Worm (Caenorhabditis elegans) whole organism, L4 larva: ENCODE measurements around the gene idpp-7.
A peak's percentile ranks its signal among the peaks of the same experiment; 100 is the strongest.

Source experiments
- T20F7.1 ChIP-seq: fragments of 200-800 bp; sonication (Bioruptor generic); optimal IDR thresholded peaks from 2 replicates; lab custom pipeline; 2018; ENCODE audit warnings: mild to moderate bottlenecking, missing genetic modification characterization, missing compliant biosample characterization
- T26A8.4 ChIP-seq: fragments of 200-800 bp; sonication (Bioruptor generic); IDR thresholded peaks from 2 replicates; pipeline ENCODE4 v1.3.6; 2022; ENCODE audit warnings: missing genetic modification characterization, missing compliant biosample characterization
- Y105C5A.15 ChIP-seq: fragments of 200-800 bp; sonication (Bioruptor generic); IDR thresholded peaks from 2 replicates; pipeline ENCODE4 v1.3.6; 2022; ENCODE audit warnings: missing genetic modification characterization, missing compliant biosample characterization
- Y75B8A.6 ChIP-seq: fragments of 200-800 bp; sonication (Bioruptor generic); IDR thresholded peaks from 2 replicates; pipeline ENCODE4 v1.3.6; 2022; ENCODE audit warnings: missing genetic modification reagents, missing genetic modification characterization, missing compliant biosample characterization
- attf-4 ChIP-seq: sonication (generic microtip); optimal IDR thresholded peaks from 3 replicates; lab custom pipeline; 2017; ENCODE audit warnings: missing biosample characterization, missing genetic modification characterization
- ceh-20 ChIP-seq: fragments of 200-800 bp; sonication (Bioruptor generic); IDR thresholded peaks from 2 replicates; pipeline ENCODE4 v1.3.6; 2022; ENCODE audit warnings: missing genetic modification reagents, missing genetic modification characterization, missing compliant biosample characterization
- ceh-82 ChIP-seq: sonication (generic microtip); optimal IDR thresholded peaks from 2 replicates; lab custom pipeline; 2017; ENCODE audit warnings: missing biosample characterization, missing genetic modification characterization
- daf-16 ChIP-seq, 3 experiments: sonication (generic microtip); optimal IDR thresholded peaks; 2 replicates each; lab custom pipeline; 2016 to 2017; ENCODE audit warnings: missing genetic modification characterization in 3 of 3, missing genetic modification reagents in 3 of 3, mild to moderate bottlenecking in 2 of 3, missing compliant biosample characterization in 2 of 3, missing biosample characterization in 1 of 3, moderate library complexity in 1 of 3
- daf-19 ChIP-seq: fragments of 200-800 bp; sonication (Bioruptor generic); conservative IDR thresholded peaks from 2 replicates; pipeline ENCODE4 v1.3.6; 2022; ENCODE audit warnings: missing genetic modification characterization, missing compliant biosample characterization
- dmd-6 ChIP-seq: fragments of 200-800 bp; sonication (Bioruptor generic); IDR thresholded peaks from 2 replicates; pipeline ENCODE4 v1.3.6; 2022; ENCODE audit warnings: missing genetic modification reagents, missing genetic modification characterization, missing compliant biosample characterization
- duxl-1 ChIP-seq: sonication (generic microtip); optimal IDR thresholded peaks from 2 replicates; lab custom pipeline; 2016; ENCODE audit warnings: mild to moderate bottlenecking, missing genetic modification characterization, moderate library complexity, missing compliant biosample characterization; ENCODE audit not compliant: poor library complexity
- dve-1 ChIP-seq: sonication (generic microtip); optimal IDR thresholded peaks from 2 replicates; lab custom pipeline; 2017; ENCODE audit warnings: antibody characterized with exemption, mild to moderate bottlenecking, missing genetic modification characterization, missing compliant biosample characterization; ENCODE audit not compliant: insufficient read depth
- hlh-11 ChIP-seq: fragments of 200-800 bp; sonication (Bioruptor generic); optimal IDR thresholded peaks from 2 replicates; lab custom pipeline; 2018; ENCODE audit warnings: mild to moderate bottlenecking, missing genetic modification characterization, missing compliant biosample characterization
- hlh-30 ChIP-seq: sonication (generic microtip); optimal IDR thresholded peaks from 2 replicates; lab custom pipeline; 2017; ENCODE audit warnings: antibody characterized with exemption, mild to moderate bottlenecking, missing genetic modification characterization, missing compliant biosample characterization; ENCODE audit not compliant: insufficient read depth
- lin-1 ChIP-seq: fragments of 200-800 bp; sonication (Bioruptor generic); IDR thresholded peaks from 2 replicates; pipeline ENCODE4 v1.3.6; 2022; ENCODE audit warnings: missing genetic modification reagents, missing genetic modification characterization, missing compliant biosample characterization
- mdl-1 ChIP-seq, 2 experiments: fragments of 150-350 bp in 1 of 2; sonication (generic microtip) in 1 of 2; optimal IDR thresholded peaks; 2 replicates each; lab custom pipeline; 2014 to 2017; ENCODE audit warnings: missing biosample characterization in 2 of 2, missing genetic modification characterization in 2 of 2
- mdt-29 ChIP-seq: fragments of 200-800 bp; sonication (Bioruptor generic); IDR thresholded peaks from 2 replicates; pipeline ENCODE4 v1.3.6; 2022; ENCODE audit warnings: missing genetic modification reagents, missing genetic modification characterization, missing compliant biosample characterization
- mxl-3 ChIP-seq: fragments of 200-800 bp; sonication (Bioruptor generic); optimal IDR thresholded peaks from 2 replicates; lab custom pipeline; 2018; ENCODE audit warnings: mild to moderate bottlenecking, missing genetic modification characterization, missing compliant biosample characterization
- nhr-102 ChIP-seq: sonication (generic microtip); optimal IDR thresholded peaks from 2 replicates; lab custom pipeline; 2016; ENCODE audit warnings: mild to moderate bottlenecking, missing genetic modification characterization, moderate library complexity, missing compliant biosample characterization
- nhr-28 ChIP-seq: fragments of 150-350 bp; optimal IDR thresholded peaks from 2 replicates; lab custom pipeline; 2014; ENCODE audit warnings: missing biosample characterization, missing genetic modification characterization
- nhr-41 ChIP-seq: fragments of 200-800 bp; sonication (Bioruptor generic); IDR thresholded peaks from 2 replicates; pipeline ENCODE4 v1.3.6; 2022; ENCODE audit warnings: missing genetic modification reagents, missing genetic modification characterization, missing compliant biosample characterization
- nhr-76 ChIP-seq: fragments of 150-350 bp; optimal IDR thresholded peaks from 2 replicates; lab custom pipeline; 2014; ENCODE audit warnings: missing biosample characterization, missing genetic modification characterization
- nhr-77 ChIP-seq: fragments of 150-350 bp; optimal IDR thresholded peaks from 2 replicates; lab custom pipeline; 2014; ENCODE audit warnings: missing biosample characterization, missing genetic modification characterization
- pha-4 ChIP-seq, 2 experiments: fragments of 150-350 bp in 1 of 2; fragments of 200-800 bp in 1 of 2; sonication (Bioruptor generic) in 1 of 2; IDR thresholded peaks in 1 of 2; optimal IDR thresholded peaks in 1 of 2; 2 replicates each; pipeline versions ENCODE4 v1.3.6 to Lab custom; 2014 to 2022; ENCODE audit warnings: missing genetic modification characterization in 2 of 2, missing genetic modification reagents in 2 of 2, missing biosample characterization in 1 of 2, missing compliant biosample characterization in 1 of 2
- php-3 ChIP-seq: fragments of 200-800 bp; sonication (Bioruptor generic); IDR thresholded peaks from 2 replicates; pipeline ENCODE4 v1.3.6; 2022; ENCODE audit warnings: missing genetic modification reagents, missing genetic modification characterization, missing compliant biosample characterization
- pqm-1 ChIP-seq: sonication (generic microtip); optimal IDR thresholded peaks from 2 replicates; lab custom pipeline; 2017; ENCODE audit warnings: missing biosample characterization, missing genetic modification characterization
- saeg-2 ChIP-seq: fragments of 200-800 bp; sonication (Bioruptor generic); IDR thresholded peaks from 2 replicates; pipeline ENCODE4 v1.3.6; 2022; ENCODE audit warnings: missing genetic modification reagents, missing genetic modification characterization, missing compliant biosample characterization
- snpc-4 ChIP-seq: fragments of 150-350 bp; optimal IDR thresholded peaks from 2 replicates; lab custom pipeline; 2014; ENCODE audit warnings: missing biosample characterization, missing genetic modification characterization
- spr-1 ChIP-seq: sonication (generic microtip); optimal IDR thresholded peaks from 2 replicates; lab custom pipeline; 2016; ENCODE audit warnings: mild to moderate bottlenecking, missing genetic modification characterization, missing compliant biosample characterization
- tra-1 ChIP-seq: fragments of 200-800 bp; sonication (Bioruptor generic); IDR thresholded peaks from 2 replicates; pipeline ENCODE4 v1.3.6; 2022; ENCODE audit warnings: missing genetic modification reagents, missing genetic modification characterization, missing compliant biosample characterization
- unc-130 ChIP-seq: sonication (generic microtip); optimal IDR thresholded peaks from 2 replicates; lab custom pipeline; 2016; ENCODE audit warnings: missing genetic modification reagents, missing genetic modification characterization, missing compliant biosample characterization
- unc-62 ChIP-seq, 3 experiments: fragments of 150-350 bp in 1 of 3; sonication (generic microtip); optimal IDR thresholded peaks in 2 of 3; peaks in 1 of 3; 1 replicate in 1 of 3; 2 replicates in 2 of 3; lab custom pipeline; 2014 to 2017; ENCODE audit warnings: missing biosample characterization in 3 of 3, missing genetic modification characterization in 3 of 3, missing genetic modification reagents in 3 of 3, missing genotype in 1 of 3
- zfp-3 ChIP-seq: fragments of 200-800 bp; sonication (Bioruptor generic); conservative IDR thresholded peaks from 2 replicates; pipeline ENCODE4 v1.3.6; 2022; ENCODE audit warnings: missing genetic modification reagents, missing genetic modification characterization, missing compliant biosample characterization

idpp-7 gene

ce11 chrIV:12689709-12690142, 30.0 kb upstream of the idpp-7 start (continued):
- TF ChIP-seq duxl-1 (tag; lab: Kevin White, UChicago), result no peak

- TF ChIP-seq mdl-1 (tag; optimal IDR thresholded peaks at IDR 0.05; lab: Kevin White, UChicago), result peak in 1 of 2 experiments; percentile 17
- TF ChIP-seq nhr-102 (tag; lab: Kevin White, UChicago), result peak; percentile 11
- TF ChIP-seq dve-1, result peak; percentile 6
- peak; percentile 60; the same call in 1 of the 2 replicates for TF ChIP-seq lin-1 (GFP tag; lab: Robert Waterston, UW)
- peak; percentile 24 for TF ChIP-seq hlh-30
- no peak for TF ChIP-seq unc-130 (GFP tag; lab: Kevin White, UChicago)
- no peak for TF ChIP-seq mxl-3 (GFP tag; lab: Kevin White, UChicago)
- no peak for TF ChIP-seq attf-4 (tag; lab: Kevin White, UChicago)
- peak; percentile 78 for TF ChIP-seq dmd-6
- TF ChIP-seq daf-16 (GFP tag; optimal IDR thresholded peaks at IDR 0.05; lab: Kevin White, UChicago), result no peak
- peak; percentile 50 for TF ChIP-seq daf-16 (tag; optimal IDR thresholded peaks at IDR 0.05; lab: Kevin White, UChicago)
- TF ChIP-seq php-3 (GFP tag; lab: Robert Waterston, UW), result 0 out of 2 replicates have a peak, but pooled peaks have one; percentile 39
- TF ChIP-seq pha-4 (GFP tag; IDR thresholded peaks at IDR 0.05; lab: Robert Waterston, UW), result 0 out of 2 replicates have a peak, but pooled peaks have one; percentile 12
- no peak for TF ChIP-seq pha-4 (tag; optimal IDR thresholded peaks at IDR 0.05; lab: Kevin White, UChicago)
- no peak for TF ChIP-seq snpc-4 (tag; lab: Kevin White, UChicago)
- peak in 1 of 2 experiments; percentile 82 for TF ChIP-seq unc-62 (GFP tag; optimal IDR thresholded peaks at IDR 0.05 in 1 of 2; lab: Kevin White, UChicago)
- TF ChIP-seq unc-62 (tag; optimal IDR thresholded peaks at IDR 0.05; lab: Kevin White, UChicago), result no peak
- TF ChIP-seq nhr-77, result peak; percentile 55
- TF ChIP-seq tra-1 (GFP tag; lab: Robert Waterston, UW), result 0 out of 2 replicates have a peak, but pooled peaks have one; percentile 24
- TF ChIP-seq saeg-2 (GFP tag; lab: Robert Waterston, UW), result no peak
- peak; percentile 62 for TF ChIP-seq hlh-11 (tag; lab: Kevin White, UChicago)
- TF ChIP-seq ceh-20 (GFP tag; lab: Robert Waterston, UW), result no peak
- TF ChIP-seq nhr-28 (tag; lab: Kevin White, UChicago), result peak; percentile 38
- TF ChIP-seq T26A8.4, result no peak
- TF ChIP-seq ceh-82, result no peak
- peak; percentile 73 for TF ChIP-seq pqm-1 (tag; lab: Kevin White, UChicago)
These were observed 20.9 kb upstream of the idpp-7 start for ce11 chrIV:12698880-12699279.

- TF ChIP-seq nhr-28 (tag; lab: Kevin White, UChicago) (peak; percentile 61), dmd-6 (peak; percentile 46; the same call in 1 of the 2 replicates), tra-1 (GFP tag; lab: Robert Waterston, UW) (0 out of 2 replicates have a peak, but pooled peaks have one; percentile 38), hlh-11 (tag; lab: Kevin White, UChicago) (peak; percentile 53), spr-1 (tag; lab: Kevin White, UChicago) (no peak), pqm-1 (tag; lab: Kevin White, UChicago) (peak; percentile 60), nhr-41 (GFP tag; lab: Robert Waterston, UW) (peak; percentile 69; the same call in 1 of the 2 replicates), mdt-29 (GFP tag; lab: Robert Waterston, UW) (no peak), daf-16 (GFP tag; optimal IDR thresholded peaks at IDR 0.05; lab: Kevin White, UChicago) (no peak), daf-16 (tag; optimal IDR thresholded peaks at IDR 0.05; lab: Kevin White, UChicago) (peak; percentile 73)
These were observed 19.6 kb upstream of the idpp-7 start for ce11 chrIV:12700204-12700603.

- TF ChIP-seq nhr-76 (tag; lab: Kevin White, UChicago) (no peak), snpc-4 (tag; lab: Kevin White, UChicago) (no peak), Y105C5A.15 (GFP tag; lab: Robert Waterston, UW) (no peak), dmd-6 (0 out of 2 replicates have a peak, but pooled peaks have one; percentile 6), hlh-11 (tag; lab: Kevin White, UChicago) (peak; percentile 37), daf-16 (GFP tag; optimal IDR thresholded peaks at IDR 0.05; lab: Kevin White, UChicago) (no peak), daf-16 (tag; optimal IDR thresholded peaks at IDR 0.05; lab: Kevin White, UChicago) (peak; percentile 40), nhr-28 (tag; lab: Kevin White, UChicago) (peak; percentile 45), Y75B8A.6 (GFP tag; lab: Robert Waterston, UW) (no peak), daf-19 (GFP tag; lab: Robert Waterston, UW) (no peak), zfp-3 (no peak), mxl-3 (GFP tag; lab: Kevin White, UChicago) (no peak), T20F7.1 (no peak)
These were observed 18.8 kb upstream of the idpp-7 start for ce11 chrIV:12700944-12701343.
